Worm (Caenorhabditis elegans): ENCODE results near the gene dpy-6.

The dpy-6 gene

ce11 chrX:8440001-8440735 lies 15.3 kb downstream of the dpy-6 start (continued):
- TF ChIP-seq zip-2 (tag; optimal IDR thresholded peaks at IDR 0.05) (no peak), unc-39 (tag; optimal IDR thresholded peaks at IDR 0.05) (no peak), mxl-3 (GFP tag; optimal IDR thresholded peaks at IDR 0.05) (peak; percentile 14), hlh-11 (tag; optimal IDR thresholded peaks at IDR 0.05) (peak; percentile 75), nhr-111 (GFP tag; optimal IDR thresholded peaks at IDR 0.05) (no peak), skn-1 (tag; optimal IDR thresholded peaks at IDR 0.05) (no peak), aly-2 (tag; optimal IDR thresholded peaks at IDR 0.05) (no peak), set-16 (GFP tag; IDR thresholded peaks at IDR 0.05) (no peak), rbr-2 (tag; optimal IDR thresholded peaks at IDR 0.05) (no peak)

- TF ChIP-seq dve-1 (tag; optimal IDR thresholded peaks at IDR 0.05; ENCODE audit: insufficient read depth) (peak; percentile 18), unc-62 (GFP tag; optimal IDR thresholded peaks at IDR 0.05 in 1 of 2) (peak in 1 of 2 experiments; percentile 77), unc-62 (tag; optimal IDR thresholded peaks at IDR 0.05) (no peak), zfp-2 (tag; optimal IDR thresholded peaks at IDR 0.05) (no peak)
Measured at ce11 chrX:8438756-8439155, 16.7 kb downstream of the dpy-6 start.

DNA sequence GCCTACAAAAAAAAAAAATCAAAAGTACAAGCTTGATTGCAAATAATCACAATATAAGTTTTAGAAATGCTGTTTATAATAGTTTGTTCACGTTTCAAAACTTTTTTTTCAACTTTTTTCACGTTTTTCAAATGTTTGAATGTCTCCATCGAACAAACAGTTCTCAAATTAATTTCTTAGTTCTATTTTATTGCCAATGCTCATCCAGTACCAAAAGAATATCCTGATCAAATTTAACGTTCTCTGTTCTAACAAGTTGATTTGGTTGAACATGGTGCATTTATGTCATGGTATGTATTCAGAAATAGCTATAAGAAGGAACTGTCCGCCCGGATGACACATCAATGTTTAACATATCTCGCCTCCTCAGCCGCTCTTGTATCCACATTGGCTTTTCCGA lies 23.1 kb downstream of the dpy-6 start, which contains the start of gene kin-9:
kin-9 (plus strand) TSS at position 301 of the 400 bp plus-strand sequence.
- TF ChIP-seq madf-5 (GFP tag; IDR thresholded peaks at IDR 0.05) (no peak), hlh-11 (tag; optimal IDR thresholded peaks at IDR 0.05) (no peak), saeg-2 (GFP tag; IDR thresholded peaks at IDR 0.05) (no peak), hlh-30 (tag; optimal IDR thresholded peaks at IDR 0.05; ENCODE audit: insufficient read depth) (no peak), ceh-20 (GFP tag; IDR thresholded peaks at IDR 0.05) (no peak), zip-11 (GFP tag; IDR thresholded peaks at IDR 0.05) (no peak), snpc-4 (tag; optimal IDR thresholded peaks at IDR 0.05) (no peak), egl-27 (tag; optimal IDR thresholded peaks at IDR 0.05) (no peak)

DNA sequence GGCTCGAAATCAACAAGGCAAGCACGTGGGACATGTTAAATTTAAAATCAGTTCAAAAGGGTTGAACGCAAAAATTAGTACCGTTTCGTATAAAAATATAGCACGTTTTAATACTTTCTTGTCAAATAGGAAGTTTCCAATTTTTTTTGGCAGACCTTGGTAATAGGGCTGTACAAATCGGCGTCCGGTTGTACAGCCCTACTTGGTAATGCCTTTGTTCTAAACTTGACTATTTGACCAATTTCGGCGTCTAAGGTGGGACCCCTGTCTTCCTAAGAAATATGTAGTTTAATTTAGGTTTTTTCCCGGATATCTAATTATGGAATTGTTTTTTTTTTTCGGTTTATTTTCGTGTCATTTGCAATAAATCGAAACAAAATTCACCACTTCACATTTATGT lies 25.9 kb downstream of the dpy-6 start:
- no peak for TF ChIP-seq Y5F2A.4 (GFP tag; optimal IDR thresholded peaks at IDR 0.05)

- no peak for TF ChIP-seq daf-16 (GFP tag; optimal IDR thresholded peaks at IDR 0.05)
- peak; percentile 83 for TF ChIP-seq daf-16 (tag; optimal IDR thresholded peaks at IDR 0.05)
- peak; percentile 78 for TF ChIP-seq dve-1 (tag; optimal IDR thresholded peaks at IDR 0.05; ENCODE audit: insufficient read depth)
- peak; percentile 80 for TF ChIP-seq pqm-1 (tag; optimal IDR thresholded peaks at IDR 0.05)
- no peak for TF ChIP-seq snpc-4 (tag; optimal IDR thresholded peaks at IDR 0.05)
- no peak for TF ChIP-seq saeg-2 (GFP tag; IDR thresholded peaks at IDR 0.05)
- peak; percentile 29; the same call in 1 of the 2 replicates for TF ChIP-seq dmd-6 (GFP tag; IDR thresholded peaks at IDR 0.05)
- TF ChIP-seq hlh-11 (tag; optimal IDR thresholded peaks at IDR 0.05), result peak; percentile 21
- TF ChIP-seq nhr-28 (tag; optimal IDR thresholded peaks at IDR 0.05), result peak; percentile 52
- no peak for TF ChIP-seq ceh-20 (GFP tag; IDR thresholded peaks at IDR 0.05)
- no peak for TF ChIP-seq egl-27 (tag; optimal IDR thresholded peaks at IDR 0.05)
Measured at ce11 chrX:8428319-8428888, 27.0 kb downstream of the dpy-6 start, which contains the start of gene F08F1.3. TSS of gene F08F1.3 (plus strand) at chrX:8428838.

DNA sequence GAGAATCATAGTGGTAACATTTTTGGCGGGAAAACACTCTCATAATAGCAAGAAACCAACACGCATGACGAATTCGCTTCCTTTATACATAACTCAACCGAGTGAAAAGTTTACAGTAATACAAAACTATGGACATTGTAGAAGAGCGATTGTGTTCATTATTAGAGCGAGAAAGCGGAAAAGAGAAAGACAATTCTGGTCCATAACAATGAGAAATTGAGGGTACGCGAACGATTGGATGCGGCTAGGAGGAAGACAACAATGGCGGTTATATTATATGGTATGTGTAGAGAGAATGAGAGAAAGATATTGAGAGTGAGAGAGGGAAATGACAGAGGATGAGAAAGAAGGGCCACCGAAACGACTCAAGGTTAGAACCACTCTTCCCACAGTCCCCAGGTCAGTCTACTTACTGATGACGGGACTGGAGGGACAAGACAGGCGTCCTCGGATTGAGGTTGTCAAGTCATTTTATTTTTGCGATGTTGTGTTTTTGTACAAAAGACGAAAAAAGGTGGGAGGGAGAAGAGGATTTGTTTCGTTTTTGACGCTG lies 29.2 kb downstream of the dpy-6 start:
- TF ChIP-seq aha-1 (tag) (peak; percentile 72), hlh-11 (tag; optimal IDR thresholded peaks at IDR 0.05) (no peak)

ce11 chrX:8424286-8424685 lies 31.2 kb downstream of the dpy-6 start:
- TF ChIP-seq hif-1 (tag; optimal IDR thresholded peaks at IDR 0.05) (no peak), nhr-28 (tag; optimal IDR thresholded peaks at IDR 0.05) (peak; percentile 4), nhr-25 (tag; optimal IDR thresholded peaks at IDR 0.05; ENCODE audit: borderline replicate concordance, insufficient read depth) (peak; percentile 52), duxl-1 (tag; optimal IDR thresholded peaks at IDR 0.05; ENCODE audit: poor library complexity) (no peak)

All from whole organism, L4 larva.